Fruit fly (Drosophila melanogaster): ENCODE measurements around the gene Art6.

The Art6 gene

dm6 chr3R:13945712-13946111, at the start of gene Art6:
Gene Art6 (minus strand): TSS chr3R:13945812.
- TF ChIP-seq Ets21C (GFP tag; optimal IDR thresholded peaks at IDR 0.05), result no peak
- no peak for TF ChIP-seq lz (GFP tag; optimal IDR thresholded peaks at IDR 0.05)
- TF ChIP-seq salr (GFP tag; optimal IDR thresholded peaks at IDR 0.05), result no peak
- no peak for TF ChIP-seq CG10669 (GFP tag; optimal IDR thresholded peaks at IDR 0.05)
- TF ChIP-seq Hr39 (GFP tag; optimal IDR thresholded peaks at IDR 0.05), result no peak
- TF ChIP-seq Hr4 (GFP tag; optimal IDR thresholded peaks at IDR 0.05), result no peak

dm6 chr3R:13992126-13992535, 46.5 kb upstream of the Art6 start:
- no peak for TF ChIP-seq achi (GFP tag; optimal IDR thresholded peaks at IDR 0.05)
- peak; percentile 56 for TF ChIP-seq Eip78C (GFP tag)
- no peak for TF ChIP-seq CG10631 (GFP tag; optimal IDR thresholded peaks at IDR 0.05)
- no peak for TF ChIP-seq CG32006 (GFP tag; optimal IDR thresholded peaks at IDR 0.05)
- peak; percentile 72 for TF ChIP-seq CG8119 (GFP tag; IDR thresholded peaks at IDR 0.05)
- no peak for TF ChIP-seq CG7368 (GFP tag; optimal IDR thresholded peaks at IDR 0.05)
- TF ChIP-seq CG6792 (GFP tag; optimal IDR thresholded peaks at IDR 0.05), result no peak
- TF ChIP-seq Blimp-1 (GFP tag; optimal IDR thresholded peaks at IDR 0.05), result peak; percentile 37
- TF ChIP-seq CG6163 (GFP tag; IDR thresholded peaks at IDR 0.05), result peak; percentile 60; the same call in 2 of the 3 replicates
- TF ChIP-seq CG31627 (GFP tag; optimal IDR thresholded peaks at IDR 0.05), result no peak
- no peak for TF ChIP-seq ss (GFP tag; optimal IDR thresholded peaks at IDR 0.05)
- no peak for TF ChIP-seq CG34406 (GFP tag; optimal IDR thresholded peaks at IDR 0.05)
- TF ChIP-seq eg (GFP tag; IDR thresholded peaks at IDR 0.05), result peak; percentile 78
- TF ChIP-seq CG15336 (GFP tag; IDR thresholded peaks at IDR 0.05), result peak; percentile 54; the same call in 1 of the 2 replicates
- peak; percentile 5 for TF ChIP-seq Eip93F (GFP tag; optimal IDR thresholded peaks at IDR 0.05)
- peak; percentile 39 for TF ChIP-seq net (GFP tag; optimal IDR thresholded peaks at IDR 0.05)
- TF ChIP-seq fd59A (GFP tag; optimal IDR thresholded peaks at IDR 0.05), result no peak
- TF ChIP-seq acj6 (GFP tag; optimal IDR thresholded peaks at IDR 0.05), result no peak
- no peak for TF ChIP-seq Hr38 (GFP tag; optimal IDR thresholded peaks at IDR 0.05)
- peak; percentile 29 for TF ChIP-seq Lpt (GFP tag; optimal IDR thresholded peaks at IDR 0.05)
- no peak for TF ChIP-seq CG4318 (GFP tag; optimal IDR thresholded peaks at IDR 0.05)
- TF ChIP-seq fd85E (GFP tag; optimal IDR thresholded peaks at IDR 0.05), result no peak
- TF ChIP-seq vri (GFP tag; optimal IDR thresholded peaks at IDR 0.05), result peak; percentile 76
- no peak for TF ChIP-seq esn (GFP tag; optimal IDR thresholded peaks at IDR 0.05)
- TF ChIP-seq CG6854 (GFP tag; optimal IDR thresholded peaks at IDR 0.05), result peak; percentile 73
- TF ChIP-seq CG6276 (GFP tag; optimal IDR thresholded peaks at IDR 0.05), result peak; percentile 71
- TF ChIP-seq CG16779 (tag; optimal IDR thresholded peaks at IDR 0.05), result no peak
- TF ChIP-seq lz (GFP tag; optimal IDR thresholded peaks at IDR 0.05), result no peak
- no peak for TF ChIP-seq Hr39 (GFP tag; optimal IDR thresholded peaks at IDR 0.05)

DNA sequence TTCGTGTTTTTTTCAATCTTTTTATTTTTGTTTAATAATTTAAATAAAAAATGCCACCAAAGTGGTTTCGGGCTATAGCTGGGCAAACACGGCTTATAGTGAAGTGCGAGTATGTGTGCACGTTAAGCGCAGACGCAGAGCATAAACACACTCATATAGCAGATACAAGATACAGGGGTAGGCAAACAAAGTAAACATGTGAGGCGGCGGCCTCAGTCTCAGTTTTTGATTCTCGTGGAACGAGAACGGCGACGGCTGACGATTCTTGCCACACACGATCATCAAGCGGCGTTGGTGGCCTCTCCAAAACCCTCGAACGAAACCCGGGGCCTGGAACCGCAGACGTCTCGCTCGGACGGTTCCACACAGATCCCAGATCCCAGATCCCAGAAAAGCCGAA, 44.5 kb upstream of the Art6 start:
- TF ChIP-seq svp (GFP tag) (no peak), Eip75B (GFP tag; optimal IDR thresholded peaks at IDR 0.05) (no peak), fkh (GFP tag; optimal IDR thresholded peaks at IDR 0.05) (peak; percentile 80), eg (GFP tag; IDR thresholded peaks at IDR 0.05) (no peak), ss (GFP tag; optimal IDR thresholded peaks at IDR 0.05) (no peak), Hr4 (GFP tag; optimal IDR thresholded peaks at IDR 0.05) (no peak), Eip78C (GFP tag) (no peak), acj6 (GFP tag; optimal IDR thresholded peaks at IDR 0.05) (no peak), CG11762 (GFP tag; optimal IDR thresholded peaks at IDR 0.05; ENCODE audit: insufficient read depth) (no peak), CG31627 (GFP tag; optimal IDR thresholded peaks at IDR 0.05) (no peak), CG9139 (GFP tag; optimal IDR thresholded peaks at IDR 0.05) (no peak), dsx (GFP tag; optimal IDR thresholded peaks at IDR 0.05; ENCODE audit: poor library complexity, severe bottlenecking) (peak; percentile 65)

All from whole organism, prepupa.